Worm (Caenorhabditis elegans) whole organism, L3 larva: Measurements from ENCODE around the gene Y62H9A.4.

Experiments used
- R02D3.7 ChIP-seq: fragments of 150-350 bp; optimal IDR thresholded peaks from 2 replicates; lab custom pipeline; 2014; ENCODE audit warnings: missing biosample characterization, missing genetic modification characterization
- aly-2 ChIP-seq: fragments of 150-350 bp; optimal IDR thresholded peaks from 2 replicates; lab custom pipeline; 2014; ENCODE audit warnings: missing biosample characterization, missing genetic modification characterization
- ama-1 ChIP-seq: fragments of 150-350 bp; optimal IDR thresholded peaks from 2 replicates; lab custom pipeline; 2018
- ceh-16 ChIP-seq: sonication (generic microtip); optimal IDR thresholded peaks from 2 replicates; lab custom pipeline; 2017; ENCODE audit warnings: missing biosample characterization, missing genetic modification characterization
- ceh-82 ChIP-seq: fragments of 150-350 bp; optimal IDR thresholded peaks from 2 replicates; lab custom pipeline; 2014; ENCODE audit warnings: missing biosample characterization, missing genetic modification characterization
- ceh-9 ChIP-seq: sonication (generic microtip); optimal IDR thresholded peaks from 2 replicates; lab custom pipeline; 2018; ENCODE audit warnings: missing biosample characterization, missing genetic modification characterization
- egl-27 ChIP-seq: sonication (generic microtip); optimal IDR thresholded peaks from 4 replicates; lab custom pipeline; 2017; ENCODE audit warnings: missing biosample characterization, missing genetic modification reagents, missing genetic modification characterization
- egl-5 ChIP-seq: fragments of 150-350 bp; optimal IDR thresholded peaks from 2 replicates; lab custom pipeline; 2017; ENCODE audit warnings: missing biosample characterization, missing genetic modification reagents, missing genetic modification characterization, inconsistent platforms
- elt-1 ChIP-seq: fragments of 150-350 bp; optimal IDR thresholded peaks from 2 replicates; lab custom pipeline; 2014; ENCODE audit warnings: missing biosample characterization, missing genetic modification characterization
- elt-2 ChIP-seq: sonication (generic microtip); optimal IDR thresholded peaks from 2 replicates; lab custom pipeline; 2016; ENCODE audit warnings: missing genetic modification reagents, mild to moderate bottlenecking, missing genetic modification characterization, missing compliant biosample characterization
- elt-3 ChIP-seq, 3 experiments: fragments of 150-350 bp in 1 of 3; sonication (generic microtip) in 2 of 3; optimal IDR thresholded peaks; 2 replicates in 2 of 3; 4 replicates in 1 of 3; lab custom pipeline; 2014 to 2017; ENCODE audit warnings: missing biosample characterization in 3 of 3, missing genetic modification characterization in 3 of 3
- eor-1 ChIP-seq, 2 experiments: fragments of 150-350 bp; optimal IDR thresholded peaks; 2 replicates each; lab custom pipeline; 2014 to 2018; ENCODE audit warnings: missing biosample characterization in 2 of 2, missing genetic modification characterization in 2 of 2
- fkh-10 ChIP-seq: sonication (generic microtip); optimal IDR thresholded peaks from 2 replicates; lab custom pipeline; 2017; ENCODE audit warnings: missing biosample characterization, missing genetic modification reagents, missing genetic modification characterization
- hmg-11 ChIP-seq: sonication (generic microtip); optimal IDR thresholded peaks from 2 replicates; lab custom pipeline; 2016; ENCODE audit warnings: missing genetic modification characterization, missing compliant biosample characterization
- jun-1 ChIP-seq: fragments of 150-350 bp; optimal IDR thresholded peaks from 2 replicates; lab custom pipeline; 2014; ENCODE audit warnings: missing biosample characterization, missing genetic modification reagents, missing genetic modification characterization
- lin-39 ChIP-seq: fragments of 150-350 bp; optimal IDR thresholded peaks from 2 replicates; lab custom pipeline; 2018; ENCODE audit warnings: missing biosample characterization, missing genetic modification reagents, missing genetic modification characterization
- mdl-1 ChIP-seq: fragments of 150-350 bp; optimal IDR thresholded peaks from 2 replicates; lab custom pipeline; 2014; ENCODE audit warnings: missing biosample characterization, missing genetic modification characterization
- mml-1 ChIP-seq: fragments of 150-350 bp; sonication (generic microtip); optimal IDR thresholded peaks from 3 replicates; lab custom pipeline; 2014; ENCODE audit warnings: missing biosample characterization, missing genetic modification characterization
- nfya-1 ChIP-seq: sonication (generic microtip); optimal IDR thresholded peaks from 2 replicates; lab custom pipeline; 2017; ENCODE audit warnings: missing genetic modification characterization, mild to moderate bottlenecking, missing compliant biosample characterization, antibody characterized with exemption, moderate library complexity; ENCODE audit not compliant: insufficient read depth
- nhr-11 ChIP-seq: fragments of 150-350 bp; optimal IDR thresholded peaks from 2 replicates; lab custom pipeline; 2014; ENCODE audit warnings: missing biosample characterization, missing genetic modification characterization
- nhr-12 ChIP-seq: fragments of 150-350 bp; optimal IDR thresholded peaks from 2 replicates; lab custom pipeline; 2014; ENCODE audit warnings: missing biosample characterization, missing genetic modification characterization
- nhr-237 ChIP-seq: fragments of 150-350 bp; optimal IDR thresholded peaks from 2 replicates; lab custom pipeline; 2014; ENCODE audit warnings: missing biosample characterization, missing genetic modification characterization
- nhr-25 ChIP-seq: sonication (generic microtip); optimal IDR thresholded peaks from 2 replicates; lab custom pipeline; 2017; ENCODE audit warnings: missing biosample characterization, missing genetic modification characterization
- nhr-28 ChIP-seq: fragments of 150-350 bp; optimal IDR thresholded peaks from 2 replicates; lab custom pipeline; 2014; ENCODE audit warnings: missing biosample characterization, missing genetic modification characterization
- nhr-67 ChIP-seq: fragments of 150-350 bp; optimal IDR thresholded peaks from 2 replicates; lab custom pipeline; 2014; ENCODE audit warnings: missing biosample characterization, missing genetic modification characterization
- nhr-76 ChIP-seq: fragments of 150-350 bp; sonication (generic microtip); optimal IDR thresholded peaks from 5 replicates; lab custom pipeline; 2014; ENCODE audit warnings: missing biosample characterization, missing genetic modification characterization
- pha-4 ChIP-seq: fragments of 150-350 bp; optimal IDR thresholded peaks from 2 replicates; lab custom pipeline; 2014; ENCODE audit warnings: missing biosample characterization, missing genetic modification reagents, missing genetic modification characterization
- pqm-1 ChIP-seq: fragments of 150-350 bp; optimal IDR thresholded peaks from 2 replicates; lab custom pipeline; 2017; ENCODE audit warnings: missing biosample characterization, missing genetic modification characterization, inconsistent platforms
- skn-1 ChIP-seq: fragments of 150-350 bp; optimal IDR thresholded peaks from 2 replicates; lab custom pipeline; 2014; ENCODE audit warnings: missing biosample characterization, missing genetic modification characterization
- unc-39 ChIP-seq: sonication (generic microtip); optimal IDR thresholded peaks from 4 replicates; lab custom pipeline; 2017; ENCODE audit warnings: missing biosample characterization, missing genetic modification characterization
- unc-62 ChIP-seq: fragments of 150-350 bp; sonication (generic microtip); optimal IDR thresholded peaks from 4 replicates; lab custom pipeline; 2014; ENCODE audit warnings: missing biosample characterization, missing genetic modification reagents, missing genetic modification characterization
- zag-1 ChIP-seq: fragments of 150-350 bp; optimal IDR thresholded peaks from 2 replicates; lab custom pipeline; 2014; ENCODE audit warnings: missing biosample characterization, missing genetic modification characterization
- ztf-11 ChIP-seq: fragments of 150-350 bp; optimal IDR thresholded peaks from 2 replicates; lab custom pipeline; 2014; ENCODE audit warnings: missing biosample characterization, missing genetic modification characterization
- ztf-4 ChIP-seq: fragments of 150-350 bp; optimal IDR thresholded peaks from 2 replicates; lab custom pipeline; 2014; ENCODE audit warnings: missing biosample characterization, missing genetic modification characterization

The Y62H9A.4 gene

DNA sequence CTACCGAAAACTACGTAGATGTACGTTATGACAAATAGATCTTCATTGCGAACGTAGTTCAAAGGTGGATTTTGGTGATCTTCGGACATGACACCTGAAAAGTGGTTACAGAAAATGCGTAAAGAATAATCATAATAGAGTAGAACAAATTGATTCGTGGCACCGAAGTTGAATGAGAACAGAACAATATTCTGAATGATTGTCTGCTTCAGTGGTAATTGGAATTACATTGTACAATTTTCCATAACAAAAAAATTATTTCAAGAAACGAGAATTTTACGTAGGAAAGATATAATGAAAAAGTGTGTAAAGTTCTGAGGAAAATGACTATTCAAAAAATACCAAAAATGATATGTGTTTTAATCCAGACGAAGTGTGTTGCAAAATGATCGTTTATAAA lies 22.7 kb downstream of the Y62H9A.4 start, which contains the start of gene Y62H9A.10:
Y62H9A.10 (minus strand) TSS at position 101 of the 400 bp plus-strand sequence.
- no peak for TF ChIP-seq nhr-67 (tag; lab: Kevin White, UChicago)
- TF ChIP-seq pha-4 (tag; lab: Kevin White, UChicago): no peak
- no peak for TF ChIP-seq ceh-82
- no peak for TF ChIP-seq R02D3.7 (tag; lab: Kevin White, UChicago)
- TF ChIP-seq jun-1 (tag; lab: Kevin White, UChicago): no peak
- TF ChIP-seq nfya-1: no peak

- no peak for TF ChIP-seq ztf-11
- no peak for TF ChIP-seq mdl-1 (tag; lab: Kevin White, UChicago)
- no peak for TF ChIP-seq nhr-28 (tag; lab: Kevin White, UChicago)
- TF ChIP-seq aly-2 (tag; lab: Kevin White, UChicago): no peak
- no peak for TF ChIP-seq nhr-67 (tag; lab: Kevin White, UChicago)
- TF ChIP-seq hmg-11 (tag; lab: Kevin White, UChicago): no peak
Measured at ce11 chrX:11906626-11907025, 26.7 kb downstream of the Y62H9A.4 start.

- no peak for TF ChIP-seq egl-5
- no peak for TF ChIP-seq egl-27 (tag; lab: Kevin White, UChicago)
- no peak for TF ChIP-seq R02D3.7 (tag; lab: Kevin White, UChicago)
- TF ChIP-seq lin-39 (tag; lab: Kevin White, UChicago): no peak
- TF ChIP-seq aly-2 (tag; lab: Kevin White, UChicago): no peak
- no peak for TF ChIP-seq mdl-1 (tag; lab: Kevin White, UChicago)
- TF ChIP-seq nhr-12 (tag; lab: Kevin White, UChicago): no peak
- no peak for TF ChIP-seq eor-1 (tag; optimal IDR thresholded peaks at IDR 0.05; lab: Kevin White, UChicago)
- TF ChIP-seq elt-3 (tag; optimal IDR thresholded peaks at IDR 0.05; lab: Kevin White, UChicago): no peak
- TF ChIP-seq ceh-16 (tag; lab: Kevin White, UChicago): no peak
- TF ChIP-seq skn-1 (tag; lab: Kevin White, UChicago): no peak
- no peak for TF ChIP-seq fkh-10 (GFP tag; lab: Kevin White, UChicago)
- no peak for TF ChIP-seq zag-1 (tag; lab: Kevin White, UChicago)
- no peak for TF ChIP-seq nhr-237 (tag; lab: Kevin White, UChicago)
- no peak for TF ChIP-seq ceh-9
- no peak for TF ChIP-seq nhr-76 (tag; lab: Kevin White, UChicago)
- TF ChIP-seq hmg-11 (tag; lab: Kevin White, UChicago): no peak
- no peak for TF ChIP-seq nhr-25 (tag; lab: Kevin White, UChicago)
- no peak for TF ChIP-seq unc-62 (GFP tag; lab: Kevin White, UChicago)
- no peak for TF ChIP-seq nhr-11 (tag; lab: Kevin White, UChicago)
Measured at ce11 chrX:11907263-11907662, 27.3 kb downstream of the Y62H9A.4 start, which contains the start of gene Y62H9A.11. TSS of gene Y62H9A.11 (minus strand) at chrX:11907363.

ce11 chrX:11908226-11908625 lies 28.3 kb downstream of the Y62H9A.4 start:
- TF ChIP-seq elt-2 (tag; lab: Kevin White, UChicago) (peak; percentile 56), ceh-9 (no peak), pha-4 (tag; lab: Kevin White, UChicago) (peak; percentile 41), nhr-67 (tag; lab: Kevin White, UChicago) (no peak), ceh-16 (tag; lab: Kevin White, UChicago) (no peak)

ce11 chrX:11909168-11909567 lies 29.2 kb downstream of the Y62H9A.4 start:
- no peak for TF ChIP-seq mml-1
- TF ChIP-seq elt-1 (tag; lab: Kevin White, UChicago): no peak
- TF ChIP-seq ztf-4 (tag; lab: Kevin White, UChicago): no peak
- TF ChIP-seq unc-39 (tag; lab: Kevin White, UChicago): no peak
- TF ChIP-seq elt-2 (tag; lab: Kevin White, UChicago): peak; percentile 89
- TF ChIP-seq ama-1 (lab: Kevin White, UChicago): no peak
- TF ChIP-seq egl-5: no peak
- no peak for TF ChIP-seq unc-62 (GFP tag; lab: Kevin White, UChicago)
- TF ChIP-seq nhr-237 (tag; lab: Kevin White, UChicago): no peak
- TF ChIP-seq skn-1 (tag; lab: Kevin White, UChicago): peak; percentile 7
- peak; percentile 37 for TF ChIP-seq pha-4 (tag; lab: Kevin White, UChicago)
- TF ChIP-seq pqm-1 (tag; lab: Kevin White, UChicago): peak; percentile 80
